Fruit fly (Drosophila melanogaster): ENCODE measurements around the gene kto.

dm6 chr3L:19834143-19834794, 2.1 kb upstream of the kto start, which contains the start of the genes trc and CG32221:
- no peak for TF ChIP-seq CG4318 (GFP tag; optimal IDR thresholded peaks at IDR 0.05)
- no peak for TF ChIP-seq Lpt (GFP tag; optimal IDR thresholded peaks at IDR 0.05)
- TF ChIP-seq Smox (GFP tag; optimal IDR thresholded peaks at IDR 0.05), result no peak
- no peak for TF ChIP-seq dac (GFP tag; optimal IDR thresholded peaks at IDR 0.05)
- TF ChIP-seq eg (GFP tag; IDR thresholded peaks at IDR 0.05), result no peak
- TF ChIP-seq CG3032 (tag; optimal IDR thresholded peaks at IDR 0.05), result peak; percentile 29
- no peak for TF ChIP-seq Hr39 (GFP tag; optimal IDR thresholded peaks at IDR 0.05)
- TF ChIP-seq Hr4 (GFP tag; optimal IDR thresholded peaks at IDR 0.05), result no peak
- no peak for TF ChIP-seq ss (GFP tag; optimal IDR thresholded peaks at IDR 0.05)
- TF ChIP-seq CG16779 (tag; optimal IDR thresholded peaks at IDR 0.05), result no peak

Measured in whole organism, prepupa.